Worm (Caenorhabditis elegans) whole organism, L4/young adult: ENCODE measurements around the gene sek-3.

ENCODE experiments used
- W03F9.2 ChIP-seq: fragments of 150-350 bp; optimal IDR thresholded peaks from 2 replicates; lab custom pipeline; 2014; ENCODE audit warnings: missing biosample characterization, missing genetic modification characterization
- dao-5 ChIP-seq: sonication (generic microtip); optimal IDR thresholded peaks from 2 replicates; lab custom pipeline; 2016; ENCODE audit warnings: missing genotype, missing genetic modification characterization, moderate library complexity, missing compliant biosample characterization
- him-1 ChIP-seq: sonication (generic microtip); optimal IDR thresholded peaks from 2 replicates; lab custom pipeline; 2016; ENCODE audit warnings: missing genotype, missing genetic modification reagents, missing genetic modification characterization, missing compliant biosample characterization

ce11 chrX:5066570-5066969, 48.9 kb downstream of the sek-3 start:
- TF ChIP-seq dao-5 (no peak), him-1 (tag; lab: Kevin White, UChicago) (no peak), W03F9.2 (tag; lab: Kevin White, UChicago) (no peak)
